Worm (Caenorhabditis elegans): ENCODE data around the gene elf-1.

DNA sequence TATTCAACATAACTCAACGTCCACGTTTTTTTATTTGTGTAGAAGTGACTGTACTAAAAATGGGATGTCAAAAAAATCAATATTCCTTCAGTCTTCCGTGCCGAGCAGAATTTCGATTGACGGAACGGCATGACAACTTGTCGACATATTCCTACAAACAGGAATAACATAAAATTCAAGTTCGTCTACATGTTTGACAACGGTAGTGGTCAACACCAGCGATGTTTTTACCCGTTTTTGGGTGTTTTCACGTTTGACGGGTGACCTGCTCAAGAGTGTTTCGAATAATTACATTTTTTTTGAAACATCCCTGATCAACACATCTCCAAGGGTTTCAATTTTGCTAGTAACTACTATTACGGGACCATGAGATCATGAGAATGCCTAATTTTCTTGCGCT, 3.0 kb downstream of the elf-1 start, which contains the start of gene W02B3.7:
- TF ChIP-seq lsy-2 (tag; optimal IDR thresholded peaks at IDR 0.05) (no peak), elt-1 (tag; optimal IDR thresholded peaks at IDR 0.05; ENCODE audit: borderline replicate concordance, insufficient read depth) (no peak), blmp-1 (tag; optimal IDR thresholded peaks at IDR 0.05) (no peak)

Measured in whole organism, mixed stage, embryonic.